Fruit fly (Drosophila melanogaster) whole organism, adult: ENCODE results near the gene CG32095.

ENCODE experiments used
- CG11617 ChIP-seq: fragments of 200-800 bp; sonication (Bioruptor generic); optimal IDR thresholded peaks from 2 replicates; lab custom pipeline; 2017; ENCODE audit warnings: mild to moderate bottlenecking, missing biosample characterization, missing genetic modification reagents, missing genetic modification characterization
- CG12768 ChIP-seq: fragments of 200-800 bp; sonication (Bioruptor generic); optimal IDR thresholded peaks from 2 replicates; lab custom pipeline; 2017; ENCODE audit warnings: missing biosample characterization, missing genetic modification characterization, mild to moderate bottlenecking, moderate library complexity, missing genetic modification reagents
- CG14711 ChIP-seq: fragments of 200-800 bp; sonication (Bioruptor generic); optimal IDR thresholded peaks from 2 replicates; lab custom pipeline; 2018; ENCODE audit warnings: missing biosample characterization, mild to moderate bottlenecking, missing genetic modification characterization, moderate library complexity
- CG1620 ChIP-seq: fragments of 200-800 bp; sonication (Bioruptor generic); optimal IDR thresholded peaks from 2 replicates; lab custom pipeline; 2016; ENCODE audit warnings: missing biosample characterization, missing genetic modification characterization
- CG33017 ChIP-seq: fragments of 200-800 bp; sonication (Bioruptor generic); optimal IDR thresholded peaks from 2 replicates; lab custom pipeline; 2018; ENCODE audit warnings: missing biosample characterization, mild to moderate bottlenecking, missing genetic modification characterization, moderate library complexity
- CG5204 ChIP-seq: fragments of 200-800 bp; sonication (Bioruptor generic); optimal IDR thresholded peaks from 2 replicates; lab custom pipeline; 2016; ENCODE audit warnings: missing biosample characterization, missing genetic modification characterization
- CG7045 ChIP-seq: fragments of 200-800 bp; sonication (Bioruptor generic); optimal IDR thresholded peaks from 2 replicates; lab custom pipeline; 2017; ENCODE audit warnings: missing biosample characterization, mild to moderate bottlenecking, missing genetic modification characterization
- CG7101 ChIP-seq: fragments of 200-800 bp; sonication (Bioruptor generic); optimal IDR thresholded peaks from 2 replicates; lab custom pipeline; 2018; ENCODE audit warnings: missing biosample characterization, mild to moderate bottlenecking, missing genetic modification characterization, moderate library complexity
- Clk ChIP-seq: fragments of 200-800 bp; sonication (Bioruptor generic); optimal IDR thresholded peaks from 2 replicates; lab custom pipeline; 2017; ENCODE audit warnings: missing biosample characterization, missing genetic modification characterization
- Crg-1 ChIP-seq: fragments of 200-800 bp; sonication (Bioruptor generic); optimal IDR thresholded peaks from 2 replicates; lab custom pipeline; 2016; ENCODE audit warnings: missing biosample characterization, missing genetic modification characterization
- Hr96 ChIP-seq: fragments of 200-800 bp; sonication (Bioruptor generic); optimal IDR thresholded peaks from 2 replicates; lab custom pipeline; 2016; ENCODE audit warnings: missing biosample characterization, missing genetic modification characterization
- Mnt ChIP-seq: fragments of 200-800 bp; sonication (Bioruptor generic); optimal IDR thresholded peaks from 2 replicates; lab custom pipeline; 2016; ENCODE audit warnings: missing biosample characterization, mild to moderate bottlenecking, missing genetic modification characterization
- bab1 ChIP-seq: fragments of 200-800 bp; sonication (Bioruptor generic); optimal IDR thresholded peaks from 3 replicates; lab custom pipeline; 2019; ENCODE audit warnings: missing biosample characterization, mild to moderate bottlenecking, missing genetic modification characterization, moderate library complexity
- cic ChIP-seq: fragments of 200-800 bp; sonication (Bioruptor generic); optimal IDR thresholded peaks from 2 replicates; lab custom pipeline; 2017; ENCODE audit warnings: missing biosample characterization, mild to moderate bottlenecking, missing genetic modification characterization, moderate library complexity
- cnc ChIP-seq, 2 experiments: fragments of >200 bp; optimal IDR thresholded peaks; 2 replicates each; lab custom pipeline; 2017
- kay ChIP-seq: fragments of 200-800 bp; sonication (Bioruptor generic); peaks from one replicate; lab custom pipeline; 2016; ENCODE audit warnings: missing biosample characterization, missing genetic modification characterization, borderline replicate concordance
- ovo ChIP-seq: fragments of 200-800 bp; sonication (Bioruptor generic); optimal IDR thresholded peaks from 2 replicates; lab custom pipeline; 2016; ENCODE audit warnings: missing biosample characterization, missing genetic modification characterization
- pad ChIP-seq: fragments of 200-800 bp; sonication (Bioruptor generic); optimal IDR thresholded peaks from 3 replicates; lab custom pipeline; 2017; ENCODE audit warnings: missing biosample characterization, missing genetic modification characterization, mild to moderate bottlenecking, moderate library complexity, missing genetic modification reagents
- tj ChIP-seq: fragments of 200-800 bp; sonication (Bioruptor generic); optimal IDR thresholded peaks from 3 replicates; lab custom pipeline; 2017; ENCODE audit warnings: missing biosample characterization, mild to moderate bottlenecking, missing genetic modification characterization, moderate library complexity
- toe ChIP-seq: fragments of 200-800 bp; sonication (Bioruptor generic); optimal IDR thresholded peaks from 2 replicates; lab custom pipeline; 2016; ENCODE audit warnings: missing biosample characterization, missing genetic modification characterization

CG32095 gene

DNA sequence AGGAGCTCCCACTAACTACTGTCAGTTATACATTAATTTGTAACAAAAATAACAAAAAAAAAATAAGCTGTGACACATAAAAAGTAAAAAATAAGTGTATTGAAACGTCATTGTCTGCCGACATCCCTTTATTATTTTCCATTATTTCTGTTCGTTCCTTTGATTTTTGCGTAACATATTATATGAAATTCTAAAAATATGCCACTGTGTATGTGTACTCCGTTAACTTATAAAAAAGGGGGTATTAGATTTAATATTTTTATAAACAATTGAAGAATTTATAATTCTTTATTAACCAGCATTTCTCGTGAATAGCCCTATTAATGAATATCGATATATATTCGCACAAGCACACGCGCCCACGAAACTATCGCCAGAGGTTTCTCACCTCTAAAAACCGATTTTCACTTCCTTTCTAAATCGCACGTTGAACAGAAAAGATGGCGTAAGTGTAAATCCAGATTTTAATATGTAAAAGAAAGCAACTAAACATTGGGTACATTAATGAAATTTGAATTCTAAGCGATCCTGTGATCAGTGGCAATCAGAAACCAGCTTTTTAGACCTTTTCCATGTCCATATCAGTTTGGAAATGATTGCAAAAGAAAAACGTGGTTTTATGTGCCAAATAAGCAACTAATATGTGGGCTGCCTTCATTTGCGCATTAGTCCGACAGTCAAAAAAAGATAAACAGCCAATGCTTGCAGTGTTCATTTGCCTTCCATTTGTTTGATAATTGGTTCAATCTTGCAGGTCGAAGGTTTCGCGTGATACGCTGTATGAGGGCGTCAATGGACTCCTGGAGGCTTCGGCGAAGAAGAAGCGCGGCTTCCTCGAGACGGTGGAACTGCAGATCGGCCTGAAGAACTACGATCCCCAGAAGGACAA, 2.8 kb downstream of the CG32095 start, which contains the start of gene RpL10Ab:
RpL10Ab (plus strand) TSS at position 406 of the 889 bp plus-strand sequence.
- peak; percentile 72 for TF ChIP-seq bab1
- TF ChIP-seq Hr96 (GFP tag; lab: Kevin White, UChicago), result peak; percentile 50
- peak; percentile 15 for TF ChIP-seq CG7045 (GFP tag; lab: Kevin White, UChicago)
- peak; percentile 72 for TF ChIP-seq CG7101 (tag; lab: Kevin White, UChicago)
- TF ChIP-seq cnc (optimal IDR thresholded peaks at IDR 0.05; lab: Kevin White, UChicago), result no peak
- TF ChIP-seq CG11617, result peak; percentile 73
- peak; percentile 49 for TF ChIP-seq pad (GFP tag; lab: Kevin White, UChicago)
- TF ChIP-seq CG5204 (GFP tag; lab: Kevin White, UChicago), result peak; percentile 24
- peak; percentile 58 for TF ChIP-seq CG33017 (tag; lab: Kevin White, UChicago)
- TF ChIP-seq kay (GFP tag; lab: Kevin White, UChicago), result peak; percentile 89
- TF ChIP-seq CG1620 (GFP tag; lab: Kevin White, UChicago), result peak; percentile 77
- TF ChIP-seq CG14711 (tag; lab: Kevin White, UChicago), result peak; percentile 40
- TF ChIP-seq cic (GFP tag; lab: Kevin White, UChicago), result no peak
- peak; percentile 51 for TF ChIP-seq ovo (GFP tag; lab: Kevin White, UChicago)
- TF ChIP-seq toe (GFP tag; lab: Kevin White, UChicago), result peak; percentile 60
- peak; percentile 88 for TF ChIP-seq Mnt
- TF ChIP-seq tj (GFP tag; lab: Kevin White, UChicago), result peak; percentile 26
- TF ChIP-seq Clk, result no peak
- TF ChIP-seq CG12768 (GFP tag; lab: Kevin White, UChicago), result peak; percentile 38
- no peak for TF ChIP-seq Crg-1

dm6 chr3L:11821723-11822445, 3.6 kb downstream of the CG32095 start, which contains the start of the genes CG11597 and CG5946:
Gene CG11597 (minus strand): TSS chr3L:11822275.
Gene CG5946 (minus strand): TSS chr3L:11822275.
- no peak for TF ChIP-seq CG7045 (GFP tag; lab: Kevin White, UChicago)
- no peak for TF ChIP-seq CG33017 (tag; lab: Kevin White, UChicago)
- no peak for TF ChIP-seq Hr96 (GFP tag; lab: Kevin White, UChicago)
- no peak for TF ChIP-seq ovo (GFP tag; lab: Kevin White, UChicago)
- no peak for TF ChIP-seq bab1
- no peak for TF ChIP-seq cic (GFP tag; lab: Kevin White, UChicago)
- no peak for TF ChIP-seq CG5204 (GFP tag; lab: Kevin White, UChicago)
- no peak for TF ChIP-seq Mnt
- TF ChIP-seq toe (GFP tag; lab: Kevin White, UChicago), result no peak
- TF ChIP-seq Crg-1, result no peak
- TF ChIP-seq CG14711 (tag; lab: Kevin White, UChicago), result no peak
- TF ChIP-seq CG11617, result no peak
- no peak for TF ChIP-seq kay (GFP tag; lab: Kevin White, UChicago)
- no peak for TF ChIP-seq Clk
- no peak for TF ChIP-seq CG7101 (tag; lab: Kevin White, UChicago)
- no peak for TF ChIP-seq CG12768 (GFP tag; lab: Kevin White, UChicago)
- no peak for TF ChIP-seq cnc (optimal IDR thresholded peaks at IDR 0.05; lab: Kevin White, UChicago)

dm6 chr3L:11819639-11820456, 5.7 kb downstream of the CG32095 start:
- TF ChIP-seq Mnt (peak; percentile 89), cnc (optimal IDR thresholded peaks at IDR 0.05; lab: Kevin White, UChicago) (peak; percentile 65 to 92), Clk (no peak), CG1620 (GFP tag; lab: Kevin White, UChicago) (peak; percentile 33), CG11617 (peak; percentile 37), CG33017 (tag; lab: Kevin White, UChicago) (peak; percentile 60), tj (GFP tag; lab: Kevin White, UChicago) (peak; percentile 99), CG7101 (tag; lab: Kevin White, UChicago) (peak; percentile 51), CG5204 (GFP tag; lab: Kevin White, UChicago) (no peak), CG7045 (GFP tag; lab: Kevin White, UChicago) (peak; percentile 32), pad (GFP tag; lab: Kevin White, UChicago) (no peak), kay (GFP tag; lab: Kevin White, UChicago) (peak; percentile 99), ovo (GFP tag; lab: Kevin White, UChicago) (peak; percentile 83), CG14711 (tag; lab: Kevin White, UChicago) (no peak), toe (GFP tag; lab: Kevin White, UChicago) (peak; percentile 24), Crg-1 (no peak), cic (GFP tag; lab: Kevin White, UChicago) (peak; percentile 91), bab1 (peak; percentile 64), Hr96 (GFP tag; lab: Kevin White, UChicago) (peak; percentile 30), CG12768 (GFP tag; lab: Kevin White, UChicago) (peak; percentile 12)

- TF ChIP-seq Clk, result no peak
- no peak for TF ChIP-seq CG7045 (GFP tag; lab: Kevin White, UChicago)
- TF ChIP-seq CG33017 (tag; lab: Kevin White, UChicago), result no peak
- TF ChIP-seq kay (GFP tag; lab: Kevin White, UChicago), result peak; percentile 73
Measured at dm6 chr3L:11816641-11817040, 8.9 kb downstream of the CG32095 start.
